Worm (Caenorhabditis elegans) whole organism, early embryonic: ENCODE measurements around the gene ZC449.2.

ENCODE experiments used
- B0310.2 ChIP-seq: sonication (generic microtip); optimal IDR thresholded peaks from 2 replicates; lab custom pipeline; 2016; ENCODE audit warnings: mild to moderate bottlenecking, missing genetic modification characterization, missing compliant biosample characterization
- F13C5.2 ChIP-seq: sonication (generic microtip); optimal IDR thresholded peaks from 2 replicates; lab custom pipeline; 2017; ENCODE audit warnings: mild to moderate bottlenecking, missing genetic modification characterization, inconsistent platforms, missing compliant biosample characterization
- aly-1 ChIP-seq: sonication (generic microtip); optimal IDR thresholded peaks from 2 replicates; lab custom pipeline; 2016; ENCODE audit warnings: missing genetic modification characterization, missing compliant biosample characterization
- ama-1 ChIP-seq: fragments of 150-350 bp; optimal IDR thresholded peaks from 2 replicates; lab custom pipeline; 2014
- ceh-13 ChIP-seq: fragments of 200-800 bp; sonication (Bioruptor generic); optimal IDR thresholded peaks from 2 replicates; lab custom pipeline; 2018; ENCODE audit warnings: mild to moderate bottlenecking, missing genetic modification characterization, missing compliant biosample characterization
- ceh-36 ChIP-seq: sonication (generic microtip); optimal IDR thresholded peaks from 2 replicates; lab custom pipeline; 2016; ENCODE audit warnings: missing genetic modification characterization, inconsistent platforms, missing compliant biosample characterization
- ets-7 ChIP-seq: sonication (generic microtip); optimal IDR thresholded peaks from 2 replicates; lab custom pipeline; 2016; ENCODE audit warnings: missing genotype, missing genetic modification characterization, missing compliant biosample characterization
- flt-1 ChIP-seq: fragments of 200-800 bp; sonication (Bioruptor generic); IDR thresholded peaks from 2 replicates; pipeline ENCODE4 v1.3.6; 2022; ENCODE audit warnings: missing genetic modification characterization, missing compliant biosample characterization
- hmbx-1 ChIP-seq: sonication (generic microtip); optimal IDR thresholded peaks from 2 replicates; lab custom pipeline; 2016; ENCODE audit warnings: mild to moderate bottlenecking, missing genetic modification characterization, missing compliant biosample characterization
- hmg-4 ChIP-seq: fragments of 200-800 bp; sonication (Bioruptor generic); optimal IDR thresholded peaks from 2 replicates; lab custom pipeline; 2018; ENCODE audit warnings: mild to moderate bottlenecking, missing genetic modification characterization, missing compliant biosample characterization
- hnd-1 ChIP-seq: sonication (generic microtip); optimal IDR thresholded peaks from 2 replicates; lab custom pipeline; 2016; ENCODE audit warnings: missing genetic modification characterization, missing compliant biosample characterization
- pes-1 ChIP-seq: fragments of 200-800 bp; sonication (Bioruptor generic); IDR thresholded peaks from 2 replicates; pipeline ENCODE4 v1.3.6; 2022; ENCODE audit warnings: missing genetic modification reagents, missing genetic modification characterization, missing compliant biosample characterization
- scrt-1 ChIP-seq: fragments of 200-800 bp; sonication (Bioruptor generic); IDR thresholded peaks from 2 replicates; pipeline ENCODE4 v1.3.6; 2022; ENCODE audit warnings: missing genetic modification characterization, missing compliant biosample characterization
- sea-1 ChIP-seq: fragments of 200-800 bp; sonication (Bioruptor generic); conservative IDR thresholded peaks from 2 replicates; pipeline ENCODE4 v1.3.6; 2022; ENCODE audit warnings: missing genetic modification characterization, missing compliant biosample characterization
- tbx-11 ChIP-seq: fragments of 200-800 bp; sonication (Bioruptor generic); IDR thresholded peaks from 2 replicates; pipeline ENCODE4 v1.3.6; 2022; ENCODE audit warnings: missing genetic modification characterization, missing compliant biosample characterization
- tbx-37 ChIP-seq: fragments of 200-800 bp; sonication (Bioruptor generic); conservative IDR thresholded peaks from 2 replicates; pipeline ENCODE4 v1.3.6; 2022; ENCODE audit warnings: missing genetic modification reagents, missing genetic modification characterization, missing compliant biosample characterization
- tra-4 ChIP-seq: sonication (generic microtip); optimal IDR thresholded peaks from 2 replicates; lab custom pipeline; 2017; ENCODE audit warnings: missing genetic modification characterization, missing compliant biosample characterization

The ZC449.2 gene

DNA sequence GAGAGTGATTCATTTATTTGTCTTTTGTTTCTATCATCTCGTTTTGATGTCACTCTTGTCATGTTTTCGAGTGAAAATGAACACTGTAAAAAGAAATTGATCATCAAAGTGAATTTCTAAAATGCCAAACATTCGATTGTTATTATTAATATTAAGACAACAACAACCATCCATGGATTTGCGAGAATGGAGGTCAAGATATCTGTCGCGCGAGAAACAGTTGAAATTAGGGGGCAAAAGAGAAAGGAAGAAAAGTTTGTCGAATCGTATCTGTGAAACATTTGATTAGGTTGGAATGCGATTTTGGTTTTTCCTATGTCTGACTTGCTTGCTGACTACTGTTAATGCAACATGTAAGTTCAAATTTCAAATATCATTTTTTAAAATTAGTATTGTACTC is at the start of gene ZC449.2:
TSS of gene ZC449.2 (plus strand) at position 290 of the 400 bp plus-strand sequence.
- TF ChIP-seq tbx-37 (GFP tag; lab: Robert Waterston, UW) (no peak), hmbx-1 (no peak), ceh-36 (no peak), hnd-1 (tag; lab: Kevin White, UChicago) (no peak), F13C5.2 (no peak), tra-4 (tag; lab: Kevin White, UChicago) (no peak), sea-1 (GFP tag; lab: Robert Waterston, UW) (no peak), aly-1 (tag; lab: Kevin White, UChicago) (no peak), scrt-1 (GFP tag; lab: Robert Waterston, UW) (no peak), ceh-13 (GFP tag; lab: Kevin White, UChicago) (no peak), pes-1 (GFP tag; lab: Robert Waterston, UW) (no peak), hmg-4 (GFP tag; lab: Kevin White, UChicago) (no peak)

DNA sequence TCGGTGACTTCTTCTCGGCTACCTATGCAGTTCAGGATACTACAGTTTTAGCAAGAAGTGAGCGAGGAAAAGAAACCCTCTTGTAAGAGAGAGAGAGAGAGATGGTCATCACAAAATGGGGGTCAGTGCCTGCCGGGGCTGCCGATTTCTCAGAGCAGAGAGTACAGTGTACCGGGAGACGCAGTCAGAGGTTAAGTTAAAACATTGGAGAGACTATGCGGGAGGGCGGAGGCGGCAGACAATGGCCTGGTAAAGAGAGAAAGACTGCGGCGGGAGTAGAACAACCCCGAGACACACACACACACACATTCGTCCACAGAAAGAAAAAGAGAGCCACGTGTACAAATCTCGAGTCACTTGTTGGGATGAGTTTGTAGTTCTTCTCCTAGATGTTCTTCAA is 49.7 kb upstream of the ZC449.2 start:
- TF ChIP-seq tbx-37 (GFP tag; lab: Robert Waterston, UW) (peak; percentile 46), hmg-4 (GFP tag; lab: Kevin White, UChicago) (peak; percentile 69), flt-1 (GFP tag; lab: Robert Waterston, UW) (no peak), ceh-36 (no peak), aly-1 (tag; lab: Kevin White, UChicago) (peak; percentile 78)

DNA sequence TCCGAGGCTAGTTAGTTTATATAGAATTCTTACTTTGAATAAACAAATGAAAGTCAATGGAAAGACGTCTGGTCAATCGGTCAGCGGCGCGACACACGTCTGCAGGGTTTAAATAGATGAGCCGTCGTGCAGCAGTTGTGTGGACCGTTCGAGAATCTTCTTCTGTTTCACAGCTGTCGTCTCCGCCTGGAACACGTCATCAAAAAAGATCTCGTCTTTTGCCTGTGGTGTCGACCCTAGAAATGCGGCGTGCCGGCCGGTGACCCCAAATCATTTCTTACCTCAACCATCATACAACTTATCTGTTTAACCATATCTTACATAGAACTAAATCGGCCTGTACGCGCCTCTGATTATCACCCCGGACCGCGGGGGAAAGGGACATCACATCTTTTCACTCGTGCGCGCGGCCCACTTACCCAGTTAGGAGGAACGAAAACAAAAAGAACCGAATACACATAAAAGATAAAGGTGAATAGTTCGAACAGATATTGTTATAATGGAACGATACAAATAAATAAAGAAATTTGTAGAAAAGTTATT is 49.0 kb upstream of the ZC449.2 start:
- TF ChIP-seq aly-1 (tag; lab: Kevin White, UChicago) (no peak), ets-7 (tag; lab: Kevin White, UChicago) (no peak), B0310.2 (tag; lab: Kevin White, UChicago) (no peak), ama-1 (no peak), ceh-13 (GFP tag; lab: Kevin White, UChicago) (no peak), tra-4 (tag; lab: Kevin White, UChicago) (no peak), tbx-11 (GFP tag; lab: Robert Waterston, UW) (no peak), scrt-1 (GFP tag; lab: Robert Waterston, UW) (no peak)

DNA sequence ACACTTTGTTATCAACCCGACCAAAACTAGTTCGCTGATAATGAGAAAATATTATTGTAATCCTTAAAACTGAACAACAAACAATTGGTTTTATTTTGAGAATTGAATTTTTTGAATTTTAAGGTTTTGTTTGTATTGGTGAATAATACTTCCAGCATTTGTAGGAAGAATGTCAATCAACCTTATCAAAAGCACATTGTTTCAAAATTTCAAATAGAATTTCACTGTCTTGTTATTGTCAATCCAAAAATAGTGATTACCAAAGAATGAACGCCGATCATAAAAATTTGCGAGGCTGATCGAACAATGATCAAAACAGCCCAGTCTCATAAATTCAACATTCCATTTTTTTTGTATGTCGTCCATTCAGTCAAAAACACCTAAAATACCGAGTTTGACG is 46.6 kb upstream of the ZC449.2 start:
- TF ChIP-seq aly-1 (tag; lab: Kevin White, UChicago), result no peak
- no peak for TF ChIP-seq pes-1 (GFP tag; lab: Robert Waterston, UW)
- no peak for TF ChIP-seq tra-4 (tag; lab: Kevin White, UChicago)
- TF ChIP-seq F13C5.2, result no peak
- TF ChIP-seq tbx-37 (GFP tag; lab: Robert Waterston, UW), result no peak
- TF ChIP-seq flt-1 (GFP tag; lab: Robert Waterston, UW), result no peak
- TF ChIP-seq ama-1, result no peak
- no peak for TF ChIP-seq ceh-36
- no peak for TF ChIP-seq scrt-1 (GFP tag; lab: Robert Waterston, UW)

DNA sequence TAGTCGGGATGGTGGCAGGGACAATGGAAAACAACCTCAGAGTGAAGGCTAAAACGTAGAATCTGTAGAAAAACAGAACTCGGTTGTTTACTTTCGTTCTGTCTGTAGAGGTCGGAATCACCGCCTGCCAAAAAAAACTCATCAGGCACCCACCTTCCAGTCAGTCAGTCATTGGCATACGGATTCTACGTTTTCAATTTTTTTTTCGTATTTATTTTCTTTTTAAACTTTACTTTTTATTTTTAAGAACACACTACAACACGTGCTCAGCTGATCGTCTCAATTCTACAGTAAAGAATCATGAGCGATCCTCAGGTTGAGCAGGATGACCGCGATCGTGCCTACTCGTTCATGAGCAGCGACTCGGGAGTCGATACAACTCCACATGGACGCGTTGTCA is 44.6 kb upstream of the ZC449.2 start, which contains the start of gene lfi-1:
TSS of gene lfi-1 (plus strand) at position 301 of the 400 bp plus-strand sequence.
- no peak for TF ChIP-seq hmbx-1
- no peak for TF ChIP-seq F13C5.2

DNA sequence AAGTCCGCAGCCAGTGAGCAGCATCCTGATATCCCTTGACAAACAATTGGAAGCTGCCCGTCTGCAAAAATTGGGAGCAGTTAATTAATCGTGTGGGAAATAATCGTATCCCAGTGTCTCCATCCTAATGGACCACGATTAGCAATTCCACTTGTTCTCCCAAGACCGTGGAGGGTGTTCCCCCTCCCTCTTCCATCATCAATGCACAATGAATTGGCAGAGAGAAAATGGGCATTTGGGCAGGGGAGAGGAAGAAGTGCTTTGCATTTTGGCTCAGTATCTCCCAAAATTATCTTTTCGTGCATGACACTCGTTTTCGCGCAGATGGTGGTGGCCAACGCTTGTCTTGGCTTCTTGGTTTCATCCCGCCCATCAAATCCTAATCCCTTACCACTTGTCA is 43.0 kb upstream of the ZC449.2 start:
- no peak for TF ChIP-seq hnd-1 (tag; lab: Kevin White, UChicago)
- TF ChIP-seq tra-4 (tag; lab: Kevin White, UChicago), result no peak
- no peak for TF ChIP-seq ets-7 (tag; lab: Kevin White, UChicago)
- no peak for TF ChIP-seq sea-1 (GFP tag; lab: Robert Waterston, UW)
- no peak for TF ChIP-seq tbx-37 (GFP tag; lab: Robert Waterston, UW)
- TF ChIP-seq ama-1, result no peak
- TF ChIP-seq aly-1 (tag; lab: Kevin White, UChicago), result no peak
- TF ChIP-seq scrt-1 (GFP tag; lab: Robert Waterston, UW), result no peak

DNA sequence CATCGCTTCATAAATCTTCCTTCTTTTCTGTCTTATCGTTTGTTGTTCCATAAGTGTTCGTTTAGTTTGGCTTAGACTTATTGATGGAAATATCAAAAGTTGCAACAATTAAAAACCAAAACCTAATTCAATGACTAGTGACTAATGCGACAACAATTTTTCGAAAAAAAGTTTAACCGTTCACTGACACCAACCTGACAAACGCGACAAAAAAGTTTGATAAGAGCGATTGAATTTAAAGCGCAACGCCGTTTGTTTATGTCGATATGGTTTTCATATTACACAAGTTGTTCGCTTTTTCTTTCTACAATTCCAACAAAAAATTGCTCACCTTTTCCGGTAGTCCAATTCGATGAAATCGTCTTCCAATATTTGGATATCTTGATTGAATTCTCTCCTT is 42.0 kb upstream of the ZC449.2 start:
- no peak for TF ChIP-seq aly-1 (tag; lab: Kevin White, UChicago)
- no peak for TF ChIP-seq tbx-11 (GFP tag; lab: Robert Waterston, UW)
- TF ChIP-seq hmbx-1, result no peak
- TF ChIP-seq hnd-1 (tag; lab: Kevin White, UChicago), result no peak
- TF ChIP-seq ceh-36, result no peak
- no peak for TF ChIP-seq scrt-1 (GFP tag; lab: Robert Waterston, UW)
- TF ChIP-seq flt-1 (GFP tag; lab: Robert Waterston, UW), result no peak
- TF ChIP-seq ceh-13 (GFP tag; lab: Kevin White, UChicago), result no peak
- no peak for TF ChIP-seq sea-1 (GFP tag; lab: Robert Waterston, UW)
- no peak for TF ChIP-seq tra-4 (tag; lab: Kevin White, UChicago)
- no peak for TF ChIP-seq hmg-4 (GFP tag; lab: Kevin White, UChicago)
- no peak for TF ChIP-seq ets-7 (tag; lab: Kevin White, UChicago)
- no peak for TF ChIP-seq pes-1 (GFP tag; lab: Robert Waterston, UW)
- TF ChIP-seq ama-1, result no peak
- no peak for TF ChIP-seq tbx-37 (GFP tag; lab: Robert Waterston, UW)
- no peak for TF ChIP-seq B0310.2 (tag; lab: Kevin White, UChicago)
- TF ChIP-seq F13C5.2, result no peak

DNA sequence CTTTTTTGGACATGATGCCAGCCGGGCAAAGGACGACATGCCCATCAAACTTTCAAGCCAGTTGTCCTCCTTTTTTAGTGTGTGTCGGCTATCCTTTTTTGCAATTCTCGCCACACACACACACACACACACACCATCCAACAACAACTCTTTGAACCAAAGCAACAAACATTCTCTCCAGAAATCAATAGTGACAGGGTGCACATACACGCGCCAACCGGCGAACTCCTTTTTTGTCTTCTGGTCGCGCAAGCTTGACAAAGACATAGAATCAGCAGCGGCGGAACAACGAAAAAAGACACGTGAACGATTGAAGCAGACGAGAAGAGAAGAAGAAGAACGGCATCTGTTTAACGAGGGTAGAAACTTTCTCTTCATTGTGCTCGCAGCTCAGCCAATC is 40.0 kb upstream of the ZC449.2 start:
- TF ChIP-seq pes-1 (GFP tag; lab: Robert Waterston, UW), result no peak
- TF ChIP-seq flt-1 (GFP tag; lab: Robert Waterston, UW), result no peak
- TF ChIP-seq ets-7 (tag; lab: Kevin White, UChicago), result no peak
- no peak for TF ChIP-seq hmg-4 (GFP tag; lab: Kevin White, UChicago)
- TF ChIP-seq ama-1, result no peak
- TF ChIP-seq ceh-36, result no peak
- no peak for TF ChIP-seq sea-1 (GFP tag; lab: Robert Waterston, UW)
- TF ChIP-seq B0310.2 (tag; lab: Kevin White, UChicago), result no peak
- TF ChIP-seq hmbx-1, result no peak
- TF ChIP-seq F13C5.2, result no peak
- TF ChIP-seq tbx-11 (GFP tag; lab: Robert Waterston, UW), result no peak
- TF ChIP-seq ceh-13 (GFP tag; lab: Kevin White, UChicago), result no peak
